Fruit fly (Drosophila melanogaster) whole organism, embryonic: Measurements from ENCODE around the gene CG5509.

Source experiments
- Asciz ChIP-seq: fragments of 200-800 bp; sonication (Bioruptor generic); optimal IDR thresholded peaks from 2 replicates; lab custom pipeline; 2017; ENCODE audit warnings: missing biosample characterization, mild to moderate bottlenecking, missing genetic modification characterization, missing genetic modification reagents
- Bgb ChIP-seq: fragments of 200-800 bp; sonication (Bioruptor generic); IDR thresholded peaks from 2 replicates; pipeline ENCODE4 v1.3.6; 2022; ENCODE audit warnings: missing biosample characterization, missing genetic modification characterization; ENCODE audit not compliant: partially characterized antibody
- CG11093 ChIP-seq: fragments of 200-800 bp; sonication (Bioruptor generic); IDR thresholded peaks from 3 replicates; pipeline ENCODE4 v1.3.6; 2022; ENCODE audit warnings: missing biosample characterization, missing genetic modification characterization
- CG12942 ChIP-seq: fragments of 200-800 bp; sonication (Bioruptor generic); optimal IDR thresholded peaks from 3 replicates; lab custom pipeline; 2016; ENCODE audit warnings: missing biosample characterization, missing genetic modification characterization
- CG13424 ChIP-seq: fragments of 200-800 bp; sonication (Bioruptor generic); optimal IDR thresholded peaks from 2 replicates; lab custom pipeline; 2019; ENCODE audit warnings: missing biosample characterization, mild to moderate bottlenecking, missing genetic modification characterization, moderate library complexity
- CG15601 ChIP-seq: fragments of 200-800 bp; sonication (Bioruptor generic); optimal IDR thresholded peaks from 3 replicates; lab custom pipeline; 2019; ENCODE audit warnings: missing biosample characterization, mild to moderate bottlenecking, missing genetic modification characterization, moderate library complexity
- CG17328 ChIP-seq: fragments of 200-800 bp; sonication (Bioruptor generic); IDR thresholded peaks from 2 replicates; pipeline ENCODE4 v1.3.6; 2022; ENCODE audit warnings: missing biosample characterization, missing genetic modification characterization
- CG17359 ChIP-seq: fragments of 200-800 bp; sonication (Bioruptor generic); optimal IDR thresholded peaks from 3 replicates; lab custom pipeline; 2018; ENCODE audit warnings: missing biosample characterization, mild to moderate bottlenecking, missing genetic modification characterization, moderate library complexity
- CG17361 ChIP-seq: fragments of 200-800 bp; sonication (Bioruptor generic); IDR thresholded peaks from 3 replicates; pipeline ENCODE4 v1.3.6; 2022; ENCODE audit warnings: missing biosample characterization, missing genetic modification characterization
- CG18011 ChIP-seq: fragments of 200-800 bp; sonication (Bioruptor generic); optimal IDR thresholded peaks from 2 replicates; lab custom pipeline; 2017; ENCODE audit warnings: missing biosample characterization, missing genetic modification characterization, mild to moderate bottlenecking, moderate library complexity, missing genotype
- CG2120 ChIP-seq: fragments of 200-800 bp; sonication (Bioruptor generic); optimal IDR thresholded peaks from 3 replicates; lab custom pipeline; 2016; ENCODE audit warnings: missing biosample characterization, missing genetic modification characterization
- CG2712 ChIP-seq: fragments of 200-800 bp; optimal IDR thresholded peaks from 3 replicates; lab custom pipeline; 2019; ENCODE audit warnings: missing biosample characterization, mild to moderate bottlenecking, missing genetic modification characterization, moderate library complexity
- CG3847 ChIP-seq: fragments of 200-800 bp; sonication (Bioruptor generic); IDR thresholded peaks from 2 replicates; pipeline ENCODE4 v1.3.6; 2022; ENCODE audit warnings: missing biosample characterization, missing genetic modification characterization
- CG3995 ChIP-seq: fragments of 200-800 bp; sonication (Bioruptor generic); optimal IDR thresholded peaks from 3 replicates; lab custom pipeline; 2016; ENCODE audit warnings: missing biosample characterization, missing genetic modification characterization
- CG4820 ChIP-seq: fragments of 200-800 bp; sonication (Bioruptor generic); optimal IDR thresholded peaks from 3 replicates; lab custom pipeline; 2016; ENCODE audit warnings: missing biosample characterization, missing genetic modification characterization
- CG8478 ChIP-seq: fragments of >200 bp; optimal IDR thresholded peaks from 2 replicates; lab custom pipeline; 2018
- D ChIP-seq, 2 experiments: fragments of 200-800 bp in 1 of 2; fragments of >200 bp in 1 of 2; sonication (Bioruptor generic) in 1 of 2; optimal IDR thresholded peaks; 2 replicates in 1 of 2; 3 replicates in 1 of 2; lab custom pipeline; 2017; ENCODE audit warnings: mild to moderate bottlenecking in 1 of 2, missing biosample characterization in 1 of 2, missing genetic modification characterization in 1 of 2, missing genetic modification reagents in 1 of 2
- Dbx ChIP-seq: fragments of 200-800 bp; sonication (Bioruptor generic); IDR thresholded peaks from 3 replicates; pipeline ENCODE4 v1.3.6; 2022; ENCODE audit warnings: missing biosample characterization, missing genetic modification characterization
- E2f1 ChIP-seq: fragments of 200-800 bp; sonication (Bioruptor generic); IDR thresholded peaks from 2 replicates; pipeline ENCODE4 v1.3.6; 2022; ENCODE audit warnings: missing biosample characterization, missing genetic modification characterization
- E2f2 ChIP-seq: fragments of 200-800 bp; sonication (Bioruptor generic); IDR thresholded peaks from 2 replicates; pipeline ENCODE4 v1.3.6; 2022; ENCODE audit warnings: missing biosample characterization, missing genetic modification characterization
- Fer1 ChIP-seq: fragments of 200-800 bp; sonication (Bioruptor generic); optimal IDR thresholded peaks from 2 replicates; lab custom pipeline; 2017; ENCODE audit warnings: missing biosample characterization, mild to moderate bottlenecking, missing genetic modification characterization
- HLH3B ChIP-seq: fragments of 200-800 bp; sonication (Bioruptor generic); IDR thresholded peaks from 2 replicates; pipeline ENCODE4 v1.3.6; 2022; ENCODE audit warnings: missing biosample characterization, missing genetic modification characterization
- Hmx ChIP-seq: fragments of 200-800 bp; sonication (Bioruptor generic); optimal IDR thresholded peaks from 2 replicates; lab custom pipeline; 2016; ENCODE audit warnings: missing biosample characterization, missing genetic modification characterization
- Hr39 ChIP-seq: fragments of >200 bp; optimal IDR thresholded peaks from 2 replicates; lab custom pipeline; 2017
- Hr78 ChIP-seq, 2 experiments: fragments of 200-800 bp in 1 of 2; fragments of >200 bp in 1 of 2; sonication (Bioruptor generic) in 1 of 2; optimal IDR thresholded peaks; 2 replicates each; lab custom pipeline; 2017 to 2019; ENCODE audit warnings: missing biosample characterization in 2 of 2, missing genetic modification characterization in 2 of 2, mild to moderate bottlenecking in 1 of 2, moderate library complexity in 1 of 2
- Med ChIP-seq: fragments of 200-800 bp; sonication (Bioruptor generic); peaks from one replicate; lab custom pipeline; 2016; ENCODE audit warnings: missing biosample characterization, missing genetic modification characterization, mild to moderate bottlenecking, inconsistent platforms, moderate library complexity
- Oaz ChIP-seq: fragments of 200-800 bp; sonication (Bioruptor generic); IDR thresholded peaks from 2 replicates; pipeline ENCODE4 v1.3.6; 2022; ENCODE audit warnings: missing biosample characterization, missing genetic modification characterization
- Ptx1 ChIP-seq: fragments of 200-800 bp; sonication (Bioruptor generic); IDR thresholded peaks from 2 replicates; pipeline ENCODE4 v1.3.6; 2022; ENCODE audit warnings: missing biosample characterization, missing genetic modification characterization
- Sry-β ChIP-seq: fragments of 200-800 bp; sonication (Bioruptor generic); optimal IDR thresholded peaks from 2 replicates; lab custom pipeline; 2018; ENCODE audit warnings: missing biosample characterization, mild to moderate bottlenecking, missing genetic modification characterization, moderate library complexity
- Usf ChIP-seq: fragments of 200-800 bp; sonication (Bioruptor generic); optimal IDR thresholded peaks from 2 replicates; lab custom pipeline; 2017; ENCODE audit warnings: missing genotype, missing biosample characterization, missing genetic modification characterization
- al ChIP-seq: fragments of 200-800 bp; sonication (Bioruptor generic); IDR thresholded peaks from 2 replicates; pipeline ENCODE4 v1.3.6; 2022; ENCODE audit warnings: missing biosample characterization, missing genetic modification characterization
- az2 ChIP-seq: fragments of 200-800 bp; sonication (Bioruptor generic); optimal IDR thresholded peaks from 3 replicates; lab custom pipeline; 2016; ENCODE audit warnings: missing biosample characterization, missing genetic modification characterization
- bsh ChIP-seq, 2 experiments: fragments of 200-800 bp; sonication (Bioruptor generic); optimal IDR thresholded peaks; 2 replicates each; lab custom pipeline; 2017 to 2018; ENCODE audit warnings: mild to moderate bottlenecking in 2 of 2, missing biosample characterization in 2 of 2, missing genetic modification characterization in 2 of 2, moderate library complexity in 1 of 2
- cwo ChIP-seq: fragments of 200-800 bp; sonication (Bioruptor generic); optimal IDR thresholded peaks from 3 replicates; lab custom pipeline; 2017; ENCODE audit warnings: missing biosample characterization, missing genetic modification characterization, mild to moderate bottlenecking, moderate library complexity, missing genetic modification reagents
- ems ChIP-seq: fragments of 200-800 bp; sonication (Bioruptor generic); optimal IDR thresholded peaks from 3 replicates; lab custom pipeline; 2016; ENCODE audit warnings: missing biosample characterization, missing genetic modification characterization
- fd64A ChIP-seq: fragments of 200-800 bp; sonication (Bioruptor generic); optimal IDR thresholded peaks from 3 replicates; lab custom pipeline; 2018; ENCODE audit warnings: missing biosample characterization, mild to moderate bottlenecking, missing genetic modification characterization
- gem ChIP-seq: fragments of 200-800 bp; sonication (Bioruptor generic); optimal IDR thresholded peaks from 2 replicates; lab custom pipeline; 2019; ENCODE audit warnings: missing biosample characterization, mild to moderate bottlenecking, missing genetic modification characterization, moderate library complexity
- grau ChIP-seq: fragments of 200-800 bp; optimal IDR thresholded peaks from 3 replicates; lab custom pipeline; 2019; ENCODE audit warnings: missing biosample characterization, mild to moderate bottlenecking, missing genetic modification characterization, moderate library complexity
- insv ChIP-seq, 2 experiments: fragments of 200-800 bp; sonication (Bioruptor generic); optimal IDR thresholded peaks; 3 replicates each; lab custom pipeline; 2016 to 2018; ENCODE audit warnings: missing biosample characterization in 2 of 2, missing genetic modification characterization in 2 of 2
- knrl ChIP-seq: fragments of 200-800 bp; sonication (Bioruptor generic); IDR thresholded peaks from 3 replicates; pipeline ENCODE4 v1.3.6; 2022; ENCODE audit warnings: missing biosample characterization, missing genetic modification characterization; ENCODE audit not compliant: partially characterized antibody
- lola ChIP-seq, 3 experiments: fragments of >200 bp in 2 of 3; fragments of 200-800 bp in 1 of 3; sonication (Bioruptor generic) in 1 of 3; optimal IDR thresholded peaks; 2 replicates each; lab custom pipeline; 2017 to 2019; ENCODE audit warnings: missing biosample characterization in 3 of 3, missing genetic modification characterization in 3 of 3, mild to moderate bottlenecking in 1 of 3, moderate library complexity in 1 of 3
- row ChIP-seq: fragments of 200-800 bp; sonication (Bioruptor generic); IDR thresholded peaks from 3 replicates; pipeline ENCODE4 v1.3.6; 2022; ENCODE audit warnings: missing biosample characterization, missing genetic modification characterization
- salm ChIP-seq: fragments of 200-800 bp; sonication (Bioruptor generic); optimal IDR thresholded peaks from 2 replicates; lab custom pipeline; 2018; ENCODE audit warnings: missing biosample characterization, mild to moderate bottlenecking, missing genetic modification characterization
- slbo ChIP-seq: fragments of 200-800 bp; sonication (Bioruptor generic); IDR thresholded peaks from 2 replicates; pipeline ENCODE4 v1.3.6; 2022; ENCODE audit warnings: missing biosample characterization, missing genetic modification characterization
- slou ChIP-seq: fragments of 200-800 bp; sonication (Bioruptor generic); optimal IDR thresholded peaks from 3 replicates; lab custom pipeline; 2016; ENCODE audit warnings: missing biosample characterization, missing genetic modification characterization
- sna ChIP-seq: fragments of 200-800 bp; sonication (Bioruptor generic); IDR thresholded peaks from 2 replicates; pipeline ENCODE4 v1.3.6; 2022; ENCODE audit warnings: missing biosample characterization, missing genetic modification characterization; ENCODE audit not compliant: partially characterized antibody
- stc ChIP-seq: fragments of 200-800 bp; sonication (Bioruptor generic); IDR thresholded peaks from 2 replicates; pipeline ENCODE4 v1.3.6; 2022; ENCODE audit warnings: missing biosample characterization, missing genetic modification characterization
- tin ChIP-seq: fragments of 200-800 bp; sonication (Bioruptor generic); optimal IDR thresholded peaks from 3 replicates; lab custom pipeline; 2016; ENCODE audit warnings: missing biosample characterization, missing genetic modification characterization
- ttk ChIP-seq: fragments of 200-800 bp; sonication (Bioruptor generic); IDR thresholded peaks from 2 replicates; pipeline ENCODE4 v2.1.2; 2022; ENCODE audit warnings: missing biosample characterization, missing genetic modification characterization
- unpg ChIP-seq: fragments of 200-800 bp; sonication (Bioruptor generic); optimal IDR thresholded peaks from 3 replicates; lab custom pipeline; 2018; ENCODE audit warnings: missing biosample characterization, mild to moderate bottlenecking, missing genetic modification characterization, moderate library complexity

Gene CG5509

DNA sequence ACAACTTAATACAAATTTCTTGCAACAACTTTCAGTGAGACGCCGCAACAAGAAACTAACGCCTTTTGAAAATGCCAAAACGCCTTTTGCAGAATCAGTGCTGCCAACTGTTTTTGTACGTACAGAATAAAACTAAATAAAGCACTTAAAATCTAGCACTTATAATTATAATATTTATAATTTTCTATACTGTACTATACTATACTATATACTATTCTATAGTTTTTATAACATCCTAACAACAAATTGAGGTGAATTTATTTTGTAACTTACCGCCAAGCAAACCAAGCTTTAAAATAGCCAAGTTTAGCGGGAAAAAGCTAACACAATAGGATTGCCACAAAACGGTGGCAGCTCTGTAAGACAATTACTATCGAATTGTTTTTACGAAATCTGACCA lies 18.5 kb upstream of the CG5509 start, which contains the start of the genes Aos1 and Srlp (continued):
- TF ChIP-seq CG13424 (tag; lab: Kevin White, UChicago) (peak; percentile 73), E2f2 (GFP tag; lab: Robert Waterston, UW) (peak; percentile 69), bsh (GFP tag; optimal IDR thresholded peaks at IDR 0.05; lab: Kevin White, UChicago) (peak in 1 of 2 experiments; percentile 49), gem (no peak), CG2120 (GFP tag; lab: Kevin White, UChicago) (peak; percentile 42), grau (tag; lab: Kevin White, UChicago) (peak; percentile 71), Sry-β (GFP tag; lab: Kevin White, UChicago) (peak; percentile 98), Dbx (GFP tag; lab: Robert Waterston, UW) (0 out of 3 replicates have a peak, but pooled peaks have one; percentile 44), CG17328 (0 out of 2 replicates have a peak, but pooled peaks have one; percentile 30), fd64A (GFP tag; lab: Kevin White, UChicago) (no peak), lola (GFP tag; optimal IDR thresholded peaks at IDR 0.05; lab: Kevin White, UChicago) (peak in 1 of 3 experiments; percentile 56), row (GFP tag; lab: Robert Waterston, UW) (peak; percentile 88), CG2712 (peak; percentile 76), Asciz (GFP tag; lab: Kevin White, UChicago) (no peak), Hr78 (GFP tag; optimal IDR thresholded peaks at IDR 0.05; lab: Kevin White, UChicago) (no peak), Med (GFP tag; lab: Kevin White, UChicago) (peak; percentile 52), tin (peak; percentile 47), CG18011 (GFP tag; lab: Kevin White, UChicago) (peak; percentile 11), HLH3B (GFP tag; lab: Robert Waterston, UW) (no peak), CG12942 (GFP tag; lab: Kevin White, UChicago) (peak; percentile 52), Usf (GFP tag; lab: Kevin White, UChicago) (peak; percentile 9), salm (no peak), Ptx1 (peak; percentile 46), CG11093 (GFP tag; lab: Robert Waterston, UW) (no peak), ttk (GFP tag; lab: Robert Waterston, UW) (no peak), knrl (0 out of 3 replicates have a peak, but pooled peaks have one; percentile 36), CG4820 (GFP tag; lab: Kevin White, UChicago) (peak; percentile 19), sna (GFP tag; lab: Robert Waterston, UW) (no peak), slou (GFP tag; lab: Kevin White, UChicago) (peak; percentile 17), stc (GFP tag; lab: Robert Waterston, UW) (no peak), al (GFP tag; lab: Robert Waterston, UW) (peak; percentile 43), Oaz (GFP tag; lab: Robert Waterston, UW) (no peak), unpg (peak; percentile 58), slbo (0 out of 2 replicates have a peak, but pooled peaks have one; percentile 40), CG3995 (no peak), Bgb (no peak), Hmx (no peak), E2f1 (0 out of 2 replicates have a peak, but pooled peaks have one; percentile 8), cwo (GFP tag; lab: Kevin White, UChicago) (no peak), CG17359 (tag; lab: Kevin White, UChicago) (peak; percentile 35), CG3847 (peak; percentile 55; the same call in 1 of the 2 replicates), az2 (GFP tag; lab: Kevin White, UChicago) (peak; percentile 46), insv (GFP tag; optimal IDR thresholded peaks at IDR 0.05; lab: Kevin White, UChicago) (peak in 1 of 2 experiments; percentile 23), Fer1 (GFP tag; lab: Kevin White, UChicago) (peak; percentile 65), Hr39 (lab: Kevin White, UChicago) (no peak), CG8478 (lab: Kevin White, UChicago) (no peak), D (optimal IDR thresholded peaks at IDR 0.05; lab: Kevin White, UChicago) (no peak), D (GFP tag; optimal IDR thresholded peaks at IDR 0.05; lab: Kevin White, UChicago) (no peak), CG15601 (peak; percentile 58), CG17361 (GFP tag; lab: Robert Waterston, UW) (peak; percentile 77), ems (GFP tag; lab: Kevin White, UChicago) (no peak)
